Fruit fly (Drosophila melanogaster): Measurements from ENCODE around the gene CG13738.

The CG13738 gene

dm6 chr3L:14003297-14004040 is 30.2 kb upstream of the CG13738 start (continued):
- TF ChIP-seq CG5245 (GFP tag; optimal IDR thresholded peaks at IDR 0.05) (no peak), Drgx (GFP tag; IDR thresholded peaks at IDR 0.05) (0 out of 2 replicates have a peak, but pooled peaks have one; percentile 21), CG9797 (GFP tag; optimal IDR thresholded peaks at IDR 0.05) (no peak), dm (GFP tag; optimal IDR thresholded peaks at IDR 0.05) (no peak), Doc3 (GFP tag; IDR thresholded peaks at IDR 0.05; ENCODE audit: partially characterized antibody) (no peak), CG3065 (GFP tag; optimal IDR thresholded peaks at IDR 0.05) (no peak), Nf-YB (GFP tag; optimal IDR thresholded peaks at IDR 0.05) (no peak), CG6254 (GFP tag; optimal IDR thresholded peaks at IDR 0.05) (no peak), CG7786 (GFP tag; optimal IDR thresholded peaks at IDR 0.05) (no peak), HmgZ (tag; optimal IDR thresholded peaks at IDR 0.05) (no peak), dan (GFP tag; IDR thresholded peaks at IDR 0.05) (no peak), Pdp1 (GFP tag; optimal IDR thresholded peaks at IDR 0.05) (peak in 1 of 2 experiments; percentile 44), CG31388 (GFP tag; optimal IDR thresholded peaks at IDR 0.05) (no peak), sob (GFP tag; IDR thresholded peaks at IDR 0.05) (no peak), Lim3 (GFP tag; IDR thresholded peaks at IDR 0.05) (no peak), sisA (GFP tag; IDR thresholded peaks at IDR 0.05) (no peak), BEAF-32 (GFP tag; optimal IDR thresholded peaks at IDR 0.05) (no peak), lilli (GFP tag; optimal IDR thresholded peaks at IDR 0.05) (no peak), CG1832 (GFP tag; optimal IDR thresholded peaks at IDR 0.05) (no peak), phol (tag; optimal IDR thresholded peaks at IDR 0.05) (peak; percentile 98), CG33557 (GFP tag; optimal IDR thresholded peaks at IDR 0.05) (no peak), gcm2 (GFP tag; optimal IDR thresholded peaks at IDR 0.05) (no peak), B-H2 (GFP tag; optimal IDR thresholded peaks at IDR 0.05) (no peak), salm (tag; optimal IDR thresholded peaks at IDR 0.05) (no peak), Kr (GFP tag; optimal IDR thresholded peaks at IDR 0.05) (no peak), CG4617 (GFP tag; optimal IDR thresholded peaks at IDR 0.05; ENCODE audit: borderline replicate concordance) (no peak), ro (GFP tag; IDR thresholded peaks at IDR 0.05) (no peak), CG32532 (GFP tag; IDR thresholded peaks at IDR 0.05) (0 out of 2 replicates have a peak, but pooled peaks have one; percentile 5), dmrt11E (tag; optimal IDR thresholded peaks at IDR 0.05) (no peak), en (GFP tag; optimal IDR thresholded peaks at IDR 0.05) (no peak), aop (GFP tag; IDR thresholded peaks at IDR 0.05) (no peak), nerfin-1 (tag; optimal IDR thresholded peaks at IDR 0.05) (no peak), CG8765 (GFP tag; IDR thresholded peaks at IDR 0.05) (no peak), HHEX (GFP tag; optimal IDR thresholded peaks at IDR 0.05) (no peak), vvl (GFP tag; IDR thresholded peaks at IDR 0.05) (no peak), Doc2 (GFP tag; IDR thresholded peaks at IDR 0.05) (no peak), her (GFP tag; optimal IDR thresholded peaks at IDR 0.05) (no peak), CG4360 (GFP tag; IDR thresholded peaks at IDR 0.05) (no peak), zen2 (GFP tag; IDR thresholded peaks at IDR 0.05; ENCODE audit: partially characterized antibody) (no peak), stc (GFP tag; IDR thresholded peaks at IDR 0.05) (no peak), wdn (GFP tag; IDR thresholded peaks at IDR 0.05) (no peak), zfh1 (GFP tag; IDR thresholded peaks at IDR 0.05) (0 out of 3 replicates have a peak, but pooled peaks have one; percentile 10), dmrt99B (tag; optimal IDR thresholded peaks at IDR 0.05) (no peak), Aef1 (GFP tag; IDR thresholded peaks at IDR 0.05) (no peak)

All from whole organism, embryonic.